Worm (Caenorhabditis elegans) whole organism, midembryonic: ENCODE results near the gene kin-24.

Source experiments
- T22C8.4 ChIP-seq: fragments of 200-800 bp; sonication (Bioruptor generic); IDR thresholded peaks from 2 replicates; pipeline ENCODE4 v1.3.6; 2022; ENCODE audit warnings: missing genetic modification characterization, missing compliant biosample characterization
- cog-1 ChIP-seq: sonication (generic microtip); optimal IDR thresholded peaks from 2 replicates; lab custom pipeline; 2016; ENCODE audit warnings: missing genetic modification characterization, missing compliant biosample characterization
- flt-1 ChIP-seq: fragments of 200-800 bp; sonication (Bioruptor generic); IDR thresholded peaks from 2 replicates; pipeline ENCODE4 v1.3.6; 2022; ENCODE audit warnings: missing genetic modification characterization, missing compliant biosample characterization
- ref-1 ChIP-seq: fragments of 200-800 bp; sonication (Bioruptor generic); conservative IDR thresholded peaks from 2 replicates; pipeline ENCODE4 v1.3.6; 2022; ENCODE audit warnings: missing genetic modification reagents, missing genetic modification characterization, missing compliant biosample characterization

- no peak for TF ChIP-seq ref-1
- TF ChIP-seq flt-1 = no peak
- no peak for TF ChIP-seq T22C8.4 (GFP tag; lab: Robert Waterston, UW)
- TF ChIP-seq cog-1 (tag; lab: Kevin White, UChicago) = no peak
These were observed 8.3 kb downstream of the kin-24 start, which contains the start of gene kin-21 for ce11 chrIV:9832586-9832985.
